Worm (Caenorhabditis elegans) whole organism, early embryonic: Measurements from ENCODE around the gene srz-69.
"Not testable (repeated sequence)": the region's sequence is repeated elsewhere in the genome, so short reads cannot be mapped to it uniquely, and the experiment has no call there.

Experiments
- B0310.2 ChIP-seq: sonication (generic microtip); optimal IDR thresholded peaks from 2 replicates; lab custom pipeline; 2016; ENCODE audit warnings: mild to moderate bottlenecking, missing genetic modification characterization, missing compliant biosample characterization
- ama-1 ChIP-seq: fragments of 150-350 bp; optimal IDR thresholded peaks from 2 replicates; lab custom pipeline; 2014

ce11 chrIV:3433387-3433786 lies 43.6 kb downstream of the srz-69 start, which contains the start of gene C04C3.7:
- TF ChIP-seq ama-1 (lab: Kevin White, UChicago); B0310.2 (tag; lab: Kevin White, UChicago): not testable (repeated sequence)
